Fruit fly (Drosophila melanogaster): ENCODE data around the gene Iru.

Iru gene

dm6 chr3R:9055119-9056105, 49.2 kb downstream of the Iru start (continued):
- TF ChIP-seq Vsx2 (GFP tag; optimal IDR thresholded peaks at IDR 0.05; ENCODE audit: partially characterized antibody) (no peak), CrebA (GFP tag; optimal IDR thresholded peaks at IDR 0.05; ENCODE audit: borderline replicate concordance) (peak; percentile 81), sv (GFP tag; optimal IDR thresholded peaks at IDR 0.05) (peak; percentile 68), Hr78 (GFP tag; optimal IDR thresholded peaks at IDR 0.05) (no peak), CG32264 (GFP tag; optimal IDR thresholded peaks at IDR 0.05) (peak; percentile 81), br (GFP tag; optimal IDR thresholded peaks at IDR 0.05) (peak; percentile 90)

- TF ChIP-seq sv (GFP tag; optimal IDR thresholded peaks at IDR 0.05) (no peak), N (GFP tag; optimal IDR thresholded peaks at IDR 0.05) (no peak), dmrt93B (GFP tag; optimal IDR thresholded peaks at IDR 0.05) (no peak), CG9705 (GFP tag; optimal IDR thresholded peaks at IDR 0.05) (no peak), Mio (GFP tag; optimal IDR thresholded peaks at IDR 0.05) (no peak), sage (GFP tag; optimal IDR thresholded peaks at IDR 0.05) (no peak), dsf (GFP tag; optimal IDR thresholded peaks at IDR 0.05; ENCODE audit: borderline replicate concordance) (no peak), foxo (GFP tag; optimal IDR thresholded peaks at IDR 0.05) (no peak), Vsx2 (GFP tag; optimal IDR thresholded peaks at IDR 0.05; ENCODE audit: partially characterized antibody) (peak; percentile 69), GATAd (GFP tag; optimal IDR thresholded peaks at IDR 0.05) (no peak), Myc (optimal IDR thresholded peaks at IDR 0.05) (no peak), CG32264 (GFP tag; optimal IDR thresholded peaks at IDR 0.05) (no peak), h (GFP tag; optimal IDR thresholded peaks at IDR 0.05) (peak; percentile 29), CrebA (GFP tag; optimal IDR thresholded peaks at IDR 0.05; ENCODE audit: borderline replicate concordance) (no peak), fru (GFP tag; optimal IDR thresholded peaks at IDR 0.05) (no peak), tai (GFP tag; optimal IDR thresholded peaks at IDR 0.05) (no peak), Sp1 (GFP tag; optimal IDR thresholded peaks at IDR 0.05) (no peak), rgr (GFP tag; optimal IDR thresholded peaks at IDR 0.05) (no peak), Hr83 (GFP tag; optimal IDR thresholded peaks at IDR 0.05; ENCODE audit: poor library complexity, severe bottlenecking) (peak; percentile 51), ey (GFP tag; optimal IDR thresholded peaks at IDR 0.05) (no peak), jim (GFP tag; optimal IDR thresholded peaks at IDR 0.05) (peak; percentile 60), OdsH (GFP tag; optimal IDR thresholded peaks at IDR 0.05) (no peak), Dif (GFP tag; optimal IDR thresholded peaks at IDR 0.05; ENCODE audit: partially characterized antibody) (peak; percentile 81), psq (GFP tag; optimal IDR thresholded peaks at IDR 0.05) (no peak), pan (optimal IDR thresholded peaks at IDR 0.05) (no peak), lola (GFP tag; optimal IDR thresholded peaks at IDR 0.05) (no peak), Rel (GFP tag; optimal IDR thresholded peaks at IDR 0.05) (no peak), Rel (tag; optimal IDR thresholded peaks at IDR 0.05) (no peak), usp (GFP tag; optimal IDR thresholded peaks at IDR 0.05) (no peak), br (GFP tag; optimal IDR thresholded peaks at IDR 0.05) (no peak), Jra (GFP tag; optimal IDR thresholded peaks at IDR 0.05) (no peak), dl (GFP tag; optimal IDR thresholded peaks at IDR 0.05; ENCODE audit: insufficient read depth in 1 of 2, partially characterized antibody in 2 of 2) (peak; percentile 52 to 53), brk (GFP tag; optimal IDR thresholded peaks at IDR 0.05) (no peak), HLH106 (tag; optimal IDR thresholded peaks at IDR 0.05) (no peak), Hnf4 (GFP tag; optimal IDR thresholded peaks at IDR 0.05) (no peak), woc (GFP tag; optimal IDR thresholded peaks at IDR 0.05) (no peak), Hr78 (GFP tag; optimal IDR thresholded peaks at IDR 0.05) (no peak), Abd-B (GFP tag; optimal IDR thresholded peaks at IDR 0.05) (no peak), Dfd (GFP tag; optimal IDR thresholded peaks at IDR 0.05) (no peak)
Observed at dm6 chr3R:9056409-9057031, 50.3 kb downstream of the Iru start.

Measured in whole organism, wandering third instar larva.